Worm (Caenorhabditis elegans) whole organism, late embryonic: ENCODE data around the gene srlf-10.

Experiments
- C08G9.2 ChIP-seq: sonication (generic microtip); optimal IDR thresholded peaks from 2 replicates; lab custom pipeline; 2016; ENCODE audit warnings: mild to moderate bottlenecking, missing genetic modification characterization, moderate library complexity, missing compliant biosample characterization
- C38D4.7 ChIP-seq: fragments of 200-800 bp; sonication (Bioruptor generic); optimal IDR thresholded peaks from 2 replicates; lab custom pipeline; 2018; ENCODE audit warnings: mild to moderate bottlenecking, missing genetic modification characterization, moderate library complexity, missing compliant biosample characterization
- K02D7.2 ChIP-seq: sonication (generic microtip); optimal IDR thresholded peaks from 2 replicates; lab custom pipeline; 2017; ENCODE audit warnings: mild to moderate bottlenecking, missing genetic modification characterization, missing compliant biosample characterization
- K09A11.1 ChIP-seq: sonication (generic microtip); optimal IDR thresholded peaks from 2 replicates; lab custom pipeline; 2017; ENCODE audit warnings: antibody characterized with exemption, mild to moderate bottlenecking, missing genetic modification characterization, missing compliant biosample characterization; ENCODE audit not compliant: insufficient read depth
- T23F11.4 ChIP-seq: fragments of 200-800 bp; sonication (Bioruptor generic); optimal IDR thresholded peaks from 2 replicates; lab custom pipeline; 2018; ENCODE audit warnings: mild to moderate bottlenecking, missing genetic modification characterization, missing compliant biosample characterization
- Y22D7AL.16 ChIP-seq: sonication (generic microtip); optimal IDR thresholded peaks from 2 replicates; lab custom pipeline; 2016; ENCODE audit warnings: missing genetic modification characterization, missing compliant biosample characterization
- ceh-14 ChIP-seq: sonication (generic microtip); optimal IDR thresholded peaks from 2 replicates; lab custom pipeline; 2016; ENCODE audit warnings: missing genotype, missing genetic modification characterization, missing compliant biosample characterization
- ceh-18 ChIP-seq: sonication (generic microtip); optimal IDR thresholded peaks from 2 replicates; lab custom pipeline; 2016; ENCODE audit warnings: missing genetic modification characterization, missing compliant biosample characterization
- ceh-19 ChIP-seq: fragments of 200-800 bp; sonication (Bioruptor generic); optimal IDR thresholded peaks from 2 replicates; lab custom pipeline; 2018; ENCODE audit warnings: mild to moderate bottlenecking, missing genetic modification characterization, missing compliant biosample characterization
- ceh-22 ChIP-seq: sonication (generic microtip); optimal IDR thresholded peaks from 2 replicates; lab custom pipeline; 2017; ENCODE audit warnings: missing biosample characterization, missing genetic modification characterization
- ceh-31 ChIP-seq: sonication (generic microtip); optimal IDR thresholded peaks from 2 replicates; lab custom pipeline; 2016; ENCODE audit warnings: missing genetic modification characterization, missing compliant biosample characterization
- ceh-34 ChIP-seq: sonication (generic microtip); optimal IDR thresholded peaks from 2 replicates; lab custom pipeline; 2016; ENCODE audit warnings: mild to moderate bottlenecking, missing genetic modification characterization, missing compliant biosample characterization
- ceh-45 ChIP-seq: fragments of 200-800 bp; sonication (Bioruptor generic); IDR thresholded peaks from 2 replicates; pipeline ENCODE4 v1.3.6; 2022; ENCODE audit warnings: missing genetic modification reagents, missing genetic modification characterization, missing compliant biosample characterization
- ceh-6 ChIP-seq: fragments of 200-800 bp; sonication (Bioruptor generic); optimal IDR thresholded peaks from 2 replicates; lab custom pipeline; 2018; ENCODE audit warnings: mild to moderate bottlenecking, missing genetic modification characterization, missing compliant biosample characterization
- dmd-4 ChIP-seq: sonication (generic microtip); optimal IDR thresholded peaks from 2 replicates; lab custom pipeline; 2016; ENCODE audit warnings: borderline replicate concordance, missing genetic modification characterization, missing compliant biosample characterization
- elt-2 ChIP-seq: sonication (generic microtip); optimal IDR thresholded peaks from 2 replicates; lab custom pipeline; 2016; ENCODE audit warnings: missing genetic modification reagents, missing genetic modification characterization, missing compliant biosample characterization
- eyg-1 ChIP-seq: sonication (generic microtip); optimal IDR thresholded peaks from 2 replicates; lab custom pipeline; 2016; ENCODE audit warnings: missing genotype, missing genetic modification characterization, missing compliant biosample characterization
- fax-1 ChIP-seq: sonication (generic microtip); optimal IDR thresholded peaks from 2 replicates; lab custom pipeline; 2016; ENCODE audit warnings: missing genotype, missing genetic modification characterization, missing compliant biosample characterization
- fkh-6 ChIP-seq: sonication (generic microtip); optimal IDR thresholded peaks from 2 replicates; lab custom pipeline; 2016; ENCODE audit warnings: missing genetic modification characterization, missing compliant biosample characterization
- hlh-13 ChIP-seq: fragments of 200-800 bp; sonication (Bioruptor generic); optimal IDR thresholded peaks from 2 replicates; lab custom pipeline; 2018; ENCODE audit warnings: mild to moderate bottlenecking, missing genetic modification characterization, missing compliant biosample characterization
- hlh-15 ChIP-seq: sonication (generic microtip); optimal IDR thresholded peaks from 2 replicates; lab custom pipeline; 2016; ENCODE audit warnings: missing genetic modification characterization, missing compliant biosample characterization
- hlh-30 ChIP-seq: sonication (generic microtip); optimal IDR thresholded peaks from 2 replicates; lab custom pipeline; 2017; ENCODE audit warnings: antibody characterized with exemption, missing genetic modification characterization, missing compliant biosample characterization; ENCODE audit not compliant: insufficient read depth
- hlh-6 ChIP-seq: sonication (generic microtip); optimal IDR thresholded peaks from 2 replicates; lab custom pipeline; 2016; ENCODE audit warnings: missing genotype, missing genetic modification characterization, missing compliant biosample characterization
- lin-11 ChIP-seq: fragments of 200-800 bp; sonication (Bioruptor generic); optimal IDR thresholded peaks from 2 replicates; lab custom pipeline; 2018; ENCODE audit warnings: mild to moderate bottlenecking, missing genetic modification characterization, missing compliant biosample characterization
- npax-4 ChIP-seq: sonication (generic microtip); optimal IDR thresholded peaks from 2 replicates; lab custom pipeline; 2016; ENCODE audit warnings: missing genetic modification characterization, missing compliant biosample characterization
- odd-2 ChIP-seq: sonication (generic microtip); optimal IDR thresholded peaks from 2 replicates; lab custom pipeline; 2017; ENCODE audit warnings: antibody characterized with exemption, mild to moderate bottlenecking, missing genetic modification characterization, missing compliant biosample characterization
- pag-3 ChIP-seq: sonication (generic microtip); optimal IDR thresholded peaks from 2 replicates; lab custom pipeline; 2016; ENCODE audit warnings: missing compliant biosample characterization, missing genetic modification characterization, borderline replicate concordance
- pha-2 ChIP-seq: sonication (generic microtip); optimal IDR thresholded peaks from 2 replicates; lab custom pipeline; 2017; ENCODE audit warnings: mild to moderate bottlenecking, missing genetic modification characterization, missing compliant biosample characterization
- pqm-1 ChIP-seq: sonication (generic microtip); optimal IDR thresholded peaks from 2 replicates; lab custom pipeline; 2016; ENCODE audit warnings: missing genetic modification characterization, missing compliant biosample characterization
- pros-1 ChIP-seq: fragments of 150-350 bp; optimal IDR thresholded peaks from 2 replicates; lab custom pipeline; 2014; ENCODE audit warnings: missing biosample characterization, missing genetic modification reagents, missing genetic modification characterization
- ref-2 ChIP-seq: sonication (generic microtip); optimal IDR thresholded peaks from 2 replicates; lab custom pipeline; 2016; ENCODE audit warnings: missing genetic modification characterization, missing compliant biosample characterization
- sdc-2 ChIP-seq: sonication (generic microtip); optimal IDR thresholded peaks from 2 replicates; lab custom pipeline; 2016; ENCODE audit warnings: missing genotype, missing genetic modification characterization, missing compliant biosample characterization
- sox-2 ChIP-seq: fragments of 200-800 bp; sonication (Bioruptor generic); IDR thresholded peaks from 2 replicates; pipeline ENCODE4 v1.3.6; 2022; ENCODE audit warnings: missing genetic modification reagents, missing genetic modification characterization, missing compliant biosample characterization
- sox-4 ChIP-seq: sonication (generic microtip); optimal IDR thresholded peaks from 2 replicates; lab custom pipeline; 2017; ENCODE audit warnings: mild to moderate bottlenecking, missing genetic modification characterization, inconsistent platforms, missing compliant biosample characterization
- unc-42 ChIP-seq: sonication (generic microtip); optimal IDR thresholded peaks from 2 replicates; lab custom pipeline; 2016; ENCODE audit warnings: missing genotype, missing genetic modification characterization, missing compliant biosample characterization
- unc-55 ChIP-seq: sonication (generic microtip); optimal IDR thresholded peaks from 2 replicates; lab custom pipeline; 2017; ENCODE audit warnings: missing biosample characterization, missing genetic modification reagents, missing genetic modification characterization
- unc-86 ChIP-seq: sonication (generic microtip); optimal IDR thresholded peaks from 2 replicates; lab custom pipeline; 2016; ENCODE audit warnings: missing genetic modification characterization, missing compliant biosample characterization
- ztf-16 ChIP-seq: sonication (generic microtip); optimal IDR thresholded peaks from 2 replicates; lab custom pipeline; 2017; ENCODE audit warnings: missing genetic modification characterization, missing compliant biosample characterization

srlf-10 gene

ce11 chrIII:13393647-13394046 lies 8.4 kb upstream of the srlf-10 start, which contains the start of gene qdpr-1:
qdpr-1 (plus strand) TSS chrIII:13393910.
- no peak for TF ChIP-seq K09A11.1 (tag; lab: Kevin White, UChicago)

ce11 chrIII:13395262-13395661 lies 6.7 kb upstream of the srlf-10 start, which contains the start of gene F11F1.1:
F11F1.1 (plus strand) TSS chrIII:13395562.
- TF ChIP-seq elt-2 (tag; lab: Kevin White, UChicago): no peak

- no peak for TF ChIP-seq sox-2 (GFP tag; lab: Robert Waterston, UW)
- TF ChIP-seq pqm-1 (tag; lab: Kevin White, UChicago): no peak
- no peak for TF ChIP-seq Y22D7AL.16 (tag; lab: Kevin White, UChicago)
- no peak for TF ChIP-seq hlh-30 (tag; lab: Kevin White, UChicago)
- TF ChIP-seq ceh-45 (GFP tag; lab: Robert Waterston, UW): no peak
- no peak for TF ChIP-seq pros-1 (tag; lab: Kevin White, UChicago)
- TF ChIP-seq T23F11.4 (GFP tag; lab: Kevin White, UChicago): no peak
- TF ChIP-seq ref-2 (tag; lab: Kevin White, UChicago): no peak
- no peak for TF ChIP-seq K02D7.2 (tag; lab: Kevin White, UChicago)
- no peak for TF ChIP-seq pag-3
- no peak for TF ChIP-seq ceh-19 (GFP tag; lab: Kevin White, UChicago)
- no peak for TF ChIP-seq unc-42 (tag; lab: Kevin White, UChicago)
- TF ChIP-seq odd-2 (tag; lab: Kevin White, UChicago): no peak
- no peak for TF ChIP-seq unc-55 (GFP tag; lab: Kevin White, UChicago)
Measured at ce11 chrIII:13402934-13403333, 926 bp downstream of the srlf-10 start, which contains the start of gene mig-18. mig-18 (plus strand) TSS chrIII:13403234.

ce11 chrIII:13404418-13404817 lies 2.4 kb downstream of the srlf-10 start, which contains the start of gene ttr-52:
ttr-52 (plus strand) TSS chrIII:13404718.
- no peak for TF ChIP-seq ztf-16 (tag; lab: Kevin White, UChicago)
- TF ChIP-seq elt-2 (tag; lab: Kevin White, UChicago): no peak
- TF ChIP-seq hlh-6: no peak
- TF ChIP-seq lin-11 (tag; lab: Kevin White, UChicago): no peak

- TF ChIP-seq pqm-1 (tag; lab: Kevin White, UChicago) (no peak), ceh-34 (no peak), fkh-6 (tag; lab: Kevin White, UChicago) (no peak), sox-2 (GFP tag; lab: Robert Waterston, UW) (no peak), ceh-6 (GFP tag; lab: Kevin White, UChicago) (no peak), hlh-13 (no peak), unc-42 (tag; lab: Kevin White, UChicago) (no peak), dmd-4 (no peak), ceh-14 (tag; lab: Kevin White, UChicago) (no peak), C08G9.2 (tag; lab: Kevin White, UChicago) (no peak), sox-4 (tag; lab: Kevin White, UChicago) (no peak), pha-2 (tag; lab: Kevin White, UChicago) (no peak)
Measured at ce11 chrIII:13405504-13405903, 3.5 kb downstream of the srlf-10 start, which contains the start of gene nas-1. nas-1 (plus strand) TSS chrIII:13405804.

ce11 chrIII:13409498-13409897 lies 7.5 kb downstream of the srlf-10 start, which contains the start of gene myo-6:
myo-6 (plus strand) TSS chrIII:13409798.
- TF ChIP-seq K02D7.2 (tag; lab: Kevin White, UChicago) (no peak), ceh-19 (GFP tag; lab: Kevin White, UChicago) (no peak)

- TF ChIP-seq ceh-14 (tag; lab: Kevin White, UChicago) (no peak), npax-4 (tag; lab: Kevin White, UChicago) (no peak), ceh-6 (GFP tag; lab: Kevin White, UChicago) (no peak), ceh-22 (no peak), C08G9.2 (tag; lab: Kevin White, UChicago) (no peak), T23F11.4 (GFP tag; lab: Kevin White, UChicago) (no peak), ceh-18 (tag; lab: Kevin White, UChicago) (no peak), unc-42 (tag; lab: Kevin White, UChicago) (no peak), hlh-15 (no peak), hlh-6 (no peak), C38D4.7 (no peak), fax-1 (tag; lab: Kevin White, UChicago) (no peak), eyg-1 (tag; lab: Kevin White, UChicago) (no peak), hlh-30 (tag; lab: Kevin White, UChicago) (no peak), ceh-31 (tag; lab: Kevin White, UChicago) (no peak), unc-86 (no peak), sdc-2 (tag; lab: Kevin White, UChicago) (no peak)
- TF ChIP-seq, all 69 proteins: peak for 0
Measured at ce11 chrIII:13411202-13411601, 9.2 kb downstream of the srlf-10 start.
